Worm (Caenorhabditis elegans) whole organism, late embryonic: ENCODE measurements around the gene nspa-8.

Source experiments
- dve-1 ChIP-seq: sonication (generic microtip); optimal IDR thresholded peaks from 2 replicates; lab custom pipeline; 2017; ENCODE audit warnings: antibody characterized with exemption, mild to moderate bottlenecking, missing genetic modification characterization, missing compliant biosample characterization
- elt-2 ChIP-seq: sonication (generic microtip); optimal IDR thresholded peaks from 2 replicates; lab custom pipeline; 2016; ENCODE audit warnings: missing genetic modification reagents, missing genetic modification characterization, missing compliant biosample characterization
- tbx-2 ChIP-seq: sonication (generic microtip); optimal IDR thresholded peaks from 2 replicates; lab custom pipeline; 2016; ENCODE audit warnings: missing genetic modification characterization, missing compliant biosample characterization
- unc-55 ChIP-seq: sonication (generic microtip); optimal IDR thresholded peaks from 2 replicates; lab custom pipeline; 2017; ENCODE audit warnings: missing biosample characterization, missing genetic modification reagents, missing genetic modification characterization

- TF ChIP-seq elt-2 (tag; lab: Kevin White, UChicago), result peak; percentile 86
- no peak for TF ChIP-seq dve-1 (tag; lab: Kevin White, UChicago)
- TF ChIP-seq tbx-2 (tag; lab: Kevin White, UChicago), result peak; percentile 27
- no peak for TF ChIP-seq unc-55 (GFP tag; lab: Kevin White, UChicago)
These were observed 3.7 kb upstream of the nspa-8 start for ce11 chrV:14830267-14831175.
